Worm (Caenorhabditis elegans) whole organism, L4/young adult: ENCODE data around the gene acbp-5.

Experiments
- W03F9.2 ChIP-seq: fragments of 150-350 bp; optimal IDR thresholded peaks from 2 replicates; lab custom pipeline; 2014; ENCODE audit warnings: missing biosample characterization, missing genetic modification characterization
- dao-5 ChIP-seq: sonication (generic microtip); optimal IDR thresholded peaks from 2 replicates; lab custom pipeline; 2016; ENCODE audit warnings: missing genotype, missing genetic modification characterization, moderate library complexity, missing compliant biosample characterization
- him-1 ChIP-seq: sonication (generic microtip); optimal IDR thresholded peaks from 2 replicates; lab custom pipeline; 2016; ENCODE audit warnings: missing genotype, missing genetic modification reagents, missing genetic modification characterization, missing compliant biosample characterization

acbp-5 gene

DNA sequence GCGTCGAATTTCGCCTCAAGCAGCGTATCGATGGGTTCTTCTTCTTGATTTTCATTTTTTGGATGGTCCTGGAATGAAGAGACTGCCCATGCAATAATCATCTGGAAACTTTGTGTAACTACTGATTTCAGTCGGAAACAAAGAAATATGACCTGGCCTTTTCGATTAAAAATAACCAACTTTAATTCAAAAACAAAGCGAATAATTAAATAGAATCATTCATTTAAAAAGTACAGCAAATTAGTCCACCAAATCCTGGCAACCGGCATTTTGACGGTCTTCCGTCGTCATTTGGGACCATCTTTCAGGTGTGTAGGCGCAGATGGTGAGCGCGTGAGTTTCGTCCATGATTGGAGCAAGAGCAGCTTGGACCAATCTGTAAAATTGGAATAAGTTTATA, at the start of gene acbp-5:
TSS of gene acbp-5 (minus strand) at position 101 of the 400 bp plus-strand sequence.
- TF ChIP-seq dao-5 (tag; lab: Kevin White, UChicago) (no peak), him-1 (no peak), W03F9.2 (no peak)

- TF ChIP-seq dao-5 (tag; lab: Kevin White, UChicago) = no peak
- TF ChIP-seq him-1 = no peak
- no peak for TF ChIP-seq W03F9.2
Observed at ce11 chrIII:13687211-13687610, 45.7 kb upstream of the acbp-5 start, which contains the start of gene cul-2. TSS of gene cul-2 (plus strand) at chrIII:13687269.

ce11 chrIII:13686309-13686708, 44.8 kb upstream of the acbp-5 start, which contains the start of gene dyf-2:
TSS of gene dyf-2 (minus strand) at chrIII:13686445.
- TF ChIP-seq W03F9.2 = no peak
- TF ChIP-seq dao-5 (tag; lab: Kevin White, UChicago) = no peak
- no peak for TF ChIP-seq him-1

DNA sequence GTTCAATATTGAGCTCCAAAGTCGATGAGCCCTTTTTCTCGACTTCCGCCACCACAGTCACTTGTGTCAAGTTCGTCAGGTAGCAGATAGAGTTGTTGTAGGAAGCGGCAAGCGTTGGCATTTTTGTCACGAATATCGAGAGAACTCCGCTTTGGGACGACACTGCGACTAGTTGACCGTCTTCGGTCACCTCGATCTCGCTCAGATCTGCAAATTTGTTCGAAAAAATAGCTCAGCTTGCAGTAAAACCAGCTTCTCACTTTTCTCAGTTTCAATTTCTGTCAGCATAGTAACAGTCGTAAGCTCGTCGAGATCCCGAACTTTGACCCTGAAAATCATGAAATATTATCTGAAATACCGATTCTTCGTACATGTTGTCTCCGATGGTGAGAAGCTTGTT, 42.7 kb upstream of the acbp-5 start:
- TF ChIP-seq dao-5 (tag; lab: Kevin White, UChicago) (no peak), W03F9.2 (no peak), him-1 (no peak)

- TF ChIP-seq him-1 = no peak
- TF ChIP-seq W03F9.2 = no peak
- no peak for TF ChIP-seq dao-5 (tag; lab: Kevin White, UChicago)
Observed at ce11 chrIII:13683275-13683674, 41.8 kb upstream of the acbp-5 start.

DNA sequence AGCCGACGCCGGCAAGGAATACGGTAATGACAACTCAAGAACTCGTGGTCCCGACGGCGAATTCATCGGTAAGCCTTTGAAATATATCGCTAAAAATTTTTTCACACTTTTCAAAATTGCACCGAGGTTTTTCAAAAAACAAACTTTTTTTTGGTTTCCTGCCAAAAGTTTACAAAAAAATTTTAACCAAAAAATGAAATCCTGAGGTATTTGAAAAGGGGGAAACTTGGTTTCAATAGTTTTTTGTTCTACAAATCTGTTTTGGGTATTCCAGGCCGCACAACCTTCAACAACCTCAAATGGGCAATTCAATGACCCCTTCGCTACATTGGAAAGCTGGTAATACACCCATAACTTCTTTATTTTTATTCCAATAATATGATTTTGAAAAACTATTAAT, 40.5 kb upstream of the acbp-5 start:
- TF ChIP-seq dao-5 (tag; lab: Kevin White, UChicago) (no peak), him-1 (no peak), W03F9.2 (no peak)

DNA sequence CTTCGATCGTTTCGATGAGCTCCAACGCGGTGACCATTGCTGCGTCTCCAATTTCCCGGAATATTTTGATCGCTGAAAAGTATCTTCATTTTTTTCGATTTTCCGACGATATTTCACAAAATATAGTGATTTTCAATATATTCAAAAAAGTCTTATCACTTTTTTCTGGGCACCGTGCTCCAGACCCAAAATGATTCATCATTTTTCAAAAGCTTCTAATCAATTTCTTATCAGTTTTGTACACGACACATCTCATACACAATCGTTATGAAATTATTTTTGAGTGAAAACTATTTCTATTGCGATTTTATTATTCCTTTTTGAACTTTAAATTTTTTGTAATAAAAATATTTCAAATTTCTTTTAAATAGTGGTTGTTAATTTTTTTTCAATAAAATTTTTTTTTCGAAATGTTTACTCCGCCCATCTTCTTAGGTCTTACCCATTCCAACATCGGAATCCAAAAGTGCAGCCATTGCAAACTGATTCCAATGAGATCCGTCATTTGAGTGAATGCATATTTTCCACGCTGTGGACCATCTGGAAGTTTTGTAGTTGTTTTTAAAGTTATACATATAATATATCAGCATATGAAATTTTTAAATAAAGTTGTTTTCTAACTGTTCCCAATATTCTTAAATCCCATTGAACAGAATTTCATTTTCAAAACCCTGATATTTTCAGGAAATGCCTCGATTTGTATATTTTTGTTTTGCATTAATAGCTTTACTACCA, 37.4 kb upstream of the acbp-5 start, which contains the start of gene sid-2:
TSS of gene sid-2 (plus strand) at position 685 of the 735 bp plus-strand sequence.
- TF ChIP-seq him-1 = no peak
- no peak for TF ChIP-seq W03F9.2
- no peak for TF ChIP-seq dao-5 (tag; lab: Kevin White, UChicago)

- TF ChIP-seq W03F9.2 = no peak
- no peak for TF ChIP-seq dao-5 (tag; lab: Kevin White, UChicago)
- no peak for TF ChIP-seq him-1
Observed at ce11 chrIII:13672654-13673330, 31.3 kb upstream of the acbp-5 start, which contains the start of gene aqp-11. TSS of gene aqp-11 (plus strand) at chrIII:13673280.

DNA sequence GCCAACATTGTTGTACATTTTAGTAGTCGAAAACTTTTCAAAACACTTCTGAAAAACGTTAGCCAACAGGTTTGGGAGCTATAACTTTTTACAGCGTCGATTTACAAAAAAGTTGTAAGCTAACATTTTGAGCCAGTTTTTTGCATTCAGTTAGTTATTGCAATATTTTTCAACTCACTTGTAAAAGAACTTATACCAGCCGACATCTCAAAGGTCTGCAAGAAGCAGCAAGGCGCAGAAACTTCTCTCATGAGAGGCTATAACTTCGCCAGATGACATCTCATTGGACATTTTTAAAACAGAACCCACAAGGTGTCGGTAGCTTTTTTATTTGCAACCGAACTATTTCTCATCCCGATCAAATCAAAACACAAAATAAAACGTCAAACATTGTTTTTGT, 28.0 kb upstream of the acbp-5 start:
- TF ChIP-seq dao-5 (tag; lab: Kevin White, UChicago) (no peak), him-1 (no peak), W03F9.2 (no peak)

DNA sequence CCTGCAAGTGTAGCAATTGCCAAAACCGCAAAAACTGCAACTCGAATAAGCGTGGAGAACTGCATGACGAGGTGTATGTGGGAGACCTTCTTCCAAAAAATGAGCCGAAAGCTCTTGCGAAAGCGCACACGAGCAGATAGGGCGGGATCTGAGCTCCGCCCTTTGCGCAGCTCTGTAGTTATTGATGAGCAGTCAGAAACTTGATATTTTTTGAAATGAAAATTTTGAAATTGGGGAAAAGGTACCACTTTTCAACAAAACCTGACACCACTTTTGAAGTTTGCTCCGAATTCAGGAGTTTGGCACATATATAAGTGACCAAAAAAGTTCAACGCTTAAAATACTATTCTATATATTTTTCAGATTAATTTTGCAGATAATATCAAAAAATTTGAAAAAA, 26.3 kb upstream of the acbp-5 start, which contains the start of gene flp-15:
TSS of gene flp-15 (minus strand) at position 101 of the 400 bp plus-strand sequence.
- no peak for TF ChIP-seq W03F9.2
- TF ChIP-seq dao-5 (tag; lab: Kevin White, UChicago) = no peak
- TF ChIP-seq him-1 = no peak

DNA sequence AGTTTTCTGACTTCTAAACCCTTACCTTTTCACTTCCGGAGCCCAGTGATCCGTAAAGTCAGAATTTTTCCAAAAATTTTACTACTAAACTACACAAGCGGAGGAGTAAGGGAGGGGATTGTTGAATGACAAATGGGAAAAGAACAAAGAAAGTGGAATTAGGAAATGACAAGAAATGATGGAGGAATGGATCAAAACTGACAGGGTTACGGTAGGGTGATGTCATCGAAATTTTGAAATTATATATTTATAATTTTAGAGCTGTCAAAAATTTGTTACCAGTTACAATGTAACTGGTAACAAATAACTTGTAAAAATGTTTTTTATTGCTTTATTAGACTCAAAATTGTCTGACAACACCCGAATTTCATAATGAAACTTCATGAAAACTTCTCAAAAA, 24.9 kb upstream of the acbp-5 start:
- TF ChIP-seq W03F9.2 (no peak), him-1 (no peak), dao-5 (tag; lab: Kevin White, UChicago) (no peak)

- TF ChIP-seq W03F9.2 = no peak
- TF ChIP-seq dao-5 (tag; lab: Kevin White, UChicago) = no peak
- no peak for TF ChIP-seq him-1
Observed at ce11 chrIII:13660123-13660522, 18.6 kb upstream of the acbp-5 start.

DNA sequence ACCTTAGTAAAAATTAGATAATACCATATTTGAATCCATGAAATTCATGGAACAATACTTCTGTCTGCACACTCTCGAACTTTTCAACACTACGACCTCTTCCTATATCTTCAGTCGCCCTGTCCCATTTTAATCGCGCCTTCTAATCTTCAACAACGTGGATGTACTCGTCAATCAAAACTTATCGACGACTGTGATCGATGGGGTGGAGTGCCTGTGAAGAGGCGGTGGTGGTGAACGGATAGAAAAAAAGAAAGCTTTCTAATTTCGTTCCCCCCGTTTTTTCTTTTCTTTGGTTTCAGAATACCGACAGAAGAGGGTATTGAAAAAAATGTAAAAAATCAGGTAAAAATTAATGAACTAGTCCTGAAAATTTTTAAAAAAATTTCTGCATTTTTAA, 17.5 kb upstream of the acbp-5 start:
- TF ChIP-seq him-1 (no peak), W03F9.2 (no peak), dao-5 (tag; lab: Kevin White, UChicago) (no peak)

ce11 chrIII:13657975-13658374, 16.5 kb upstream of the acbp-5 start:
- TF ChIP-seq W03F9.2 = no peak
- no peak for TF ChIP-seq dao-5 (tag; lab: Kevin White, UChicago)
- TF ChIP-seq him-1 = no peak

DNA sequence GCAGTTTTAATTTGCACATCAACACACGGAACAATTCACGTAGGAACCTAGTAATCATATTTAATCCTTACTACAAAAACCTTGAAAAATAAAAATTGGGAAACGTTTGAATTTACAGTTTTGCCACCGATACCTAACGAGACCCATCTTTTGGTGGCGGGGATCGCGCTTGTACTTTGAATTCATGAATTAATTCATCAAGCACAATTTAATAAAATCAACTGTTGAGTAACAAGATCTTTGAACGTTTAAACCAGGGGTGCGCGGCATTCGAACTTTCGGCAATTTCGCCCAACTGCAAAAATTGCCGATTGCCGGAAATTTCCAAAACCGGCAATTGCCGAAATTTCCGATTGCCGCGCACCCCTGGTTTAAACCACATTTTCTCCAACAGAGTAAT, 15.2 kb upstream of the acbp-5 start:
- TF ChIP-seq W03F9.2 (no peak), dao-5 (tag; lab: Kevin White, UChicago) (no peak), him-1 (no peak)
